Worm (Caenorhabditis elegans) whole organism, L3 larva: ENCODE data around the gene soc-2.
A peak's percentile ranks its signal among the peaks of the same experiment; 100 is the strongest.

Experiments used
- R02D3.7 ChIP-seq: fragments of 150-350 bp; optimal IDR thresholded peaks from 2 replicates; lab custom pipeline; 2014; ENCODE audit warnings: missing biosample characterization, missing genetic modification characterization
- ama-1 ChIP-seq: fragments of 150-350 bp; optimal IDR thresholded peaks from 2 replicates; lab custom pipeline; 2018
- ceh-16 ChIP-seq: sonication (generic microtip); optimal IDR thresholded peaks from 2 replicates; lab custom pipeline; 2017; ENCODE audit warnings: missing biosample characterization, missing genetic modification characterization
- ceh-28 ChIP-seq: fragments of 150-350 bp; optimal IDR thresholded peaks from 2 replicates; lab custom pipeline; 2014; ENCODE audit warnings: missing biosample characterization, missing genetic modification reagents, missing genetic modification characterization
- ceh-9 ChIP-seq: sonication (generic microtip); optimal IDR thresholded peaks from 2 replicates; lab custom pipeline; 2018; ENCODE audit warnings: missing biosample characterization, missing genetic modification characterization
- egl-5 ChIP-seq: fragments of 150-350 bp; optimal IDR thresholded peaks from 2 replicates; lab custom pipeline; 2017; ENCODE audit warnings: missing biosample characterization, missing genetic modification reagents, missing genetic modification characterization, inconsistent platforms
- elt-1 ChIP-seq: fragments of 150-350 bp; optimal IDR thresholded peaks from 2 replicates; lab custom pipeline; 2014; ENCODE audit warnings: missing biosample characterization, missing genetic modification characterization
- elt-2 ChIP-seq: sonication (generic microtip); optimal IDR thresholded peaks from 2 replicates; lab custom pipeline; 2016; ENCODE audit warnings: missing genetic modification reagents, mild to moderate bottlenecking, missing genetic modification characterization, missing compliant biosample characterization
- elt-3 ChIP-seq, 3 experiments: fragments of 150-350 bp in 1 of 3; sonication (generic microtip) in 2 of 3; optimal IDR thresholded peaks; 2 replicates in 2 of 3; 4 replicates in 1 of 3; lab custom pipeline; 2014 to 2017; ENCODE audit warnings: missing biosample characterization in 3 of 3, missing genetic modification characterization in 3 of 3
- fkh-10 ChIP-seq: sonication (generic microtip); optimal IDR thresholded peaks from 2 replicates; lab custom pipeline; 2017; ENCODE audit warnings: missing biosample characterization, missing genetic modification reagents, missing genetic modification characterization
- fkh-2 ChIP-seq: fragments of 150-350 bp; optimal IDR thresholded peaks from 2 replicates; lab custom pipeline; 2014; ENCODE audit warnings: missing biosample characterization, missing genetic modification reagents, missing genetic modification characterization
- hmg-11 ChIP-seq: sonication (generic microtip); optimal IDR thresholded peaks from 2 replicates; lab custom pipeline; 2016; ENCODE audit warnings: missing genetic modification characterization, missing compliant biosample characterization
- jun-1 ChIP-seq: fragments of 150-350 bp; optimal IDR thresholded peaks from 2 replicates; lab custom pipeline; 2014; ENCODE audit warnings: missing biosample characterization, missing genetic modification reagents, missing genetic modification characterization
- lin-15B ChIP-seq: fragments of 150-350 bp; optimal IDR thresholded peaks from 2 replicates; lab custom pipeline; 2014; ENCODE audit warnings: missing biosample characterization, missing genetic modification characterization
- lin-39 ChIP-seq: fragments of 150-350 bp; optimal IDR thresholded peaks from 2 replicates; lab custom pipeline; 2018; ENCODE audit warnings: missing biosample characterization, missing genetic modification reagents, missing genetic modification characterization
- lsy-12 ChIP-seq: sonication (generic microtip); optimal IDR thresholded peaks from 2 replicates; lab custom pipeline; 2016; ENCODE audit warnings: mild to moderate bottlenecking, missing genetic modification characterization, missing compliant biosample characterization
- mdl-1 ChIP-seq: fragments of 150-350 bp; optimal IDR thresholded peaks from 2 replicates; lab custom pipeline; 2014; ENCODE audit warnings: missing biosample characterization, missing genetic modification characterization
- mml-1 ChIP-seq: fragments of 150-350 bp; sonication (generic microtip); optimal IDR thresholded peaks from 3 replicates; lab custom pipeline; 2014; ENCODE audit warnings: missing biosample characterization, missing genetic modification characterization
- nfya-1 ChIP-seq: sonication (generic microtip); optimal IDR thresholded peaks from 2 replicates; lab custom pipeline; 2017; ENCODE audit warnings: missing genetic modification characterization, mild to moderate bottlenecking, missing compliant biosample characterization, antibody characterized with exemption, moderate library complexity; ENCODE audit not compliant: insufficient read depth
- nhr-11 ChIP-seq: fragments of 150-350 bp; optimal IDR thresholded peaks from 2 replicates; lab custom pipeline; 2014; ENCODE audit warnings: missing biosample characterization, missing genetic modification characterization
- nhr-237 ChIP-seq: fragments of 150-350 bp; optimal IDR thresholded peaks from 2 replicates; lab custom pipeline; 2014; ENCODE audit warnings: missing biosample characterization, missing genetic modification characterization
- nhr-25 ChIP-seq: sonication (generic microtip); optimal IDR thresholded peaks from 2 replicates; lab custom pipeline; 2017; ENCODE audit warnings: missing biosample characterization, missing genetic modification characterization
- nhr-43 ChIP-seq: sonication (generic microtip); optimal IDR thresholded peaks from 2 replicates; lab custom pipeline; 2016; ENCODE audit warnings: mild to moderate bottlenecking, missing genetic modification characterization, missing compliant biosample characterization; ENCODE audit not compliant: poor library complexity, severe bottlenecking
- nhr-76 ChIP-seq: fragments of 150-350 bp; sonication (generic microtip); optimal IDR thresholded peaks from 5 replicates; lab custom pipeline; 2014; ENCODE audit warnings: missing biosample characterization, missing genetic modification characterization
- nhr-77 ChIP-seq: fragments of 150-350 bp; optimal IDR thresholded peaks from 2 replicates; lab custom pipeline; 2014; ENCODE audit warnings: missing biosample characterization, missing genetic modification characterization
- pha-4 ChIP-seq: fragments of 150-350 bp; optimal IDR thresholded peaks from 2 replicates; lab custom pipeline; 2014; ENCODE audit warnings: missing biosample characterization, missing genetic modification reagents, missing genetic modification characterization
- pqm-1 ChIP-seq: fragments of 150-350 bp; optimal IDR thresholded peaks from 2 replicates; lab custom pipeline; 2017; ENCODE audit warnings: missing biosample characterization, missing genetic modification characterization, inconsistent platforms
- skn-1 ChIP-seq: fragments of 150-350 bp; optimal IDR thresholded peaks from 2 replicates; lab custom pipeline; 2014; ENCODE audit warnings: missing biosample characterization, missing genetic modification characterization
- snpc-4 ChIP-seq: fragments of 150-350 bp; optimal IDR thresholded peaks from 2 replicates; lab custom pipeline; 2014; ENCODE audit warnings: missing biosample characterization, missing genetic modification characterization
- tbx-2 ChIP-seq: sonication (generic microtip); optimal IDR thresholded peaks from 2 replicates; lab custom pipeline; 2016; ENCODE audit warnings: mild to moderate bottlenecking, missing genetic modification characterization, missing compliant biosample characterization
- unc-62 ChIP-seq: fragments of 150-350 bp; sonication (generic microtip); optimal IDR thresholded peaks from 4 replicates; lab custom pipeline; 2014; ENCODE audit warnings: missing biosample characterization, missing genetic modification reagents, missing genetic modification characterization
- zag-1 ChIP-seq: fragments of 150-350 bp; optimal IDR thresholded peaks from 2 replicates; lab custom pipeline; 2014; ENCODE audit warnings: missing biosample characterization, missing genetic modification characterization
- ztf-11 ChIP-seq: fragments of 150-350 bp; optimal IDR thresholded peaks from 2 replicates; lab custom pipeline; 2014; ENCODE audit warnings: missing biosample characterization, missing genetic modification characterization

Gene soc-2

ce11 chrIV:5083832-5084231 is 68.5 kb downstream of the soc-2 start:
- TF ChIP-seq fkh-2 (no peak), nhr-237 (tag; lab: Kevin White, UChicago) (no peak), tbx-2 (tag; lab: Kevin White, UChicago) (no peak)
- TF ChIP-seq, all 47 proteins: peak for 0

ce11 chrIV:5082900-5083530 is 69.3 kb downstream of the soc-2 start, which contains the start of gene pygo-1:
pygo-1 (plus strand) TSS chrIV:5083303.
- TF ChIP-seq unc-62 (GFP tag; lab: Kevin White, UChicago) = no peak
- no peak for TF ChIP-seq ceh-9 (tag; lab: Kevin White, UChicago)
- no peak for TF ChIP-seq nhr-11 (tag; lab: Kevin White, UChicago)
- no peak for TF ChIP-seq ceh-16 (tag; lab: Kevin White, UChicago)
- peak; percentile 66 for TF ChIP-seq elt-2
- peak; percentile 2 for TF ChIP-seq pha-4 (tag; lab: Kevin White, UChicago)
- no peak for TF ChIP-seq skn-1 (tag; lab: Kevin White, UChicago)
- no peak for TF ChIP-seq zag-1 (tag; lab: Kevin White, UChicago)
- TF ChIP-seq nfya-1 (tag; lab: Kevin White, UChicago) = peak; percentile 26
- peak; percentile 42 for TF ChIP-seq ama-1

- TF ChIP-seq fkh-10 (GFP tag; lab: Kevin White, UChicago) = peak; percentile 46
- TF ChIP-seq nfya-1 (tag; lab: Kevin White, UChicago) = peak; percentile 48
- no peak for TF ChIP-seq unc-62 (GFP tag; lab: Kevin White, UChicago)
- peak; percentile 1 for TF ChIP-seq egl-5 (tag; lab: Kevin White, UChicago)
Measured at ce11 chrIV:5081122-5081521, 71.2 kb downstream of the soc-2 start.

- peak; percentile 42 for TF ChIP-seq egl-5 (tag; lab: Kevin White, UChicago)
- TF ChIP-seq nhr-237 (tag; lab: Kevin White, UChicago) = no peak
- no peak for TF ChIP-seq nhr-76 (tag; lab: Kevin White, UChicago)
- no peak for TF ChIP-seq elt-3 (tag; optimal IDR thresholded peaks at IDR 0.05; lab: Kevin White, UChicago)
- no peak for TF ChIP-seq zag-1 (tag; lab: Kevin White, UChicago)
- TF ChIP-seq tbx-2 (tag; lab: Kevin White, UChicago) = no peak
- no peak for TF ChIP-seq R02D3.7
- no peak for TF ChIP-seq mml-1 (tag; lab: Kevin White, UChicago)
- TF ChIP-seq ceh-9 (tag; lab: Kevin White, UChicago) = no peak
- TF ChIP-seq snpc-4 (tag; lab: Kevin White, UChicago) = no peak
- no peak for TF ChIP-seq nhr-77
- no peak for TF ChIP-seq nhr-25 (tag; lab: Kevin White, UChicago)
- no peak for TF ChIP-seq lin-15B (tag; lab: Kevin White, UChicago)
- TF ChIP-seq pqm-1 (tag; lab: Kevin White, UChicago) = no peak
- TF ChIP-seq nfya-1 (tag; lab: Kevin White, UChicago) = peak; percentile 19
- TF ChIP-seq nhr-11 (tag; lab: Kevin White, UChicago) = no peak
- TF ChIP-seq elt-2 = no peak
- TF ChIP-seq nhr-43 (tag; lab: Kevin White, UChicago) = no peak
- TF ChIP-seq fkh-10 (GFP tag; lab: Kevin White, UChicago) = no peak
- TF ChIP-seq jun-1 (tag; lab: Kevin White, UChicago) = no peak
- TF ChIP-seq ztf-11 (tag; lab: Kevin White, UChicago) = no peak
- no peak for TF ChIP-seq mdl-1 (tag; lab: Kevin White, UChicago)
- TF ChIP-seq ceh-16 (tag; lab: Kevin White, UChicago) = no peak
- TF ChIP-seq lin-39 (tag; lab: Kevin White, UChicago) = peak; percentile 52
- TF ChIP-seq lsy-12 (tag; lab: Kevin White, UChicago) = no peak
- no peak for TF ChIP-seq pha-4 (tag; lab: Kevin White, UChicago)
- no peak for TF ChIP-seq ceh-28 (tag; lab: Kevin White, UChicago)
- TF ChIP-seq skn-1 (tag; lab: Kevin White, UChicago) = no peak
- TF ChIP-seq hmg-11 (tag; lab: Kevin White, UChicago) = peak; percentile 1
- TF ChIP-seq, all 47 proteins: peak for 4
Measured at ce11 chrIV:5078846-5079245, 73.4 kb downstream of the soc-2 start.

ce11 chrIV:5077918-5078317 is 74.4 kb downstream of the soc-2 start:
- TF ChIP-seq nhr-25 (tag; lab: Kevin White, UChicago) = peak; percentile 34
- no peak for TF ChIP-seq ceh-16 (tag; lab: Kevin White, UChicago)
- TF ChIP-seq ceh-28 (tag; lab: Kevin White, UChicago) = no peak
- TF ChIP-seq fkh-10 (GFP tag; lab: Kevin White, UChicago) = no peak
- TF ChIP-seq elt-1 (tag; lab: Kevin White, UChicago) = no peak
- TF ChIP-seq nfya-1 (tag; lab: Kevin White, UChicago) = peak; percentile 54
- TF ChIP-seq hmg-11 (tag; lab: Kevin White, UChicago) = peak; percentile 15
- peak; percentile 38 for TF ChIP-seq pha-4 (tag; lab: Kevin White, UChicago)
- TF ChIP-seq, all 47 proteins: peak for 4
